Worm (Caenorhabditis elegans) whole organism, L4/young adult: Measurements from ENCODE around the gene Y71H2AM.1.

ENCODE experiments used
- W03F9.2 ChIP-seq: fragments of 150-350 bp; optimal IDR thresholded peaks from 2 replicates; lab custom pipeline; 2014; ENCODE audit warnings: missing biosample characterization, missing genetic modification characterization
- dao-5 ChIP-seq: sonication (generic microtip); optimal IDR thresholded peaks from 2 replicates; lab custom pipeline; 2016; ENCODE audit warnings: missing genotype, missing genetic modification characterization, moderate library complexity, missing compliant biosample characterization
- him-1 ChIP-seq: sonication (generic microtip); optimal IDR thresholded peaks from 2 replicates; lab custom pipeline; 2016; ENCODE audit warnings: missing genotype, missing genetic modification reagents, missing genetic modification characterization, missing compliant biosample characterization

DNA sequence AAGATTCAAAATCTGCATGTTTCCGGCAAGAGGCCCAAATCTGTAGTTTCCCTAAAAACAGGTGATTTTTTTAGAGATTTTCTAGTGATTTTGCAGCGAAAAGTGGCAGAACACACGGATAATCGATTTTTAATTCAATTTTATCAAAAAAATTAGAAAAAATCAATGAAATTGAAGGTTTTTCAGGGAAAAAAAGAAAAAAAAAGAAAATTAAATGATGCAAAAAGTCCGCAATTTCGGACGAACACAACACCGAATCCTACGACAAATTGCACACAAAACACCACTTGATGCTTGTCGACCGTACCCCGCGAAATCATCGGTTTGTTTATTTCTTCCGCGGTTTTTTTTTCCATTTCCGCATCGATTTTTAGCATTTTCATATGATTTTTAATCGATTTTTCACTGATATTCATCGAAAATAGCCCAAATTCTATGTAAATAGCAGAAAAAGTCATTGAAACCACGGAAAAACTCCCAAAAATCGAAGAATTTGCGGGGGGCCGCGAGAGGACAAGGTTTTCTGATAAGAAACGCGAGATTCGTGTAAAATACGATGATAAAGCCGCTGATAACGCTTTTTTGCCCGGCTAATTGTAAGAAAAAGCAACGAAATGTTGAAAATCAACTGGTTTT lies 11.8 kb upstream of the Y71H2AM.1 start, which contains the start of gene tufm-1:
- TF ChIP-seq him-1 (tag; lab: Kevin White, UChicago) (no peak), W03F9.2 (tag; lab: Kevin White, UChicago) (peak; percentile 77), dao-5 (tag; lab: Kevin White, UChicago) (no peak)
